Worm (Caenorhabditis elegans) whole organism, mixed stage, embryonic: ENCODE results near the gene mltn-8.

Experiments used
- M03D4.4 ChIP-seq: sonication (generic microtip); optimal IDR thresholded peaks from 2 replicates; lab custom pipeline; 2017; ENCODE audit warnings: mild to moderate bottlenecking, missing genetic modification characterization, missing compliant biosample characterization
- bed-3 ChIP-seq: fragments of 200-800 bp; sonication (Bioruptor generic); optimal IDR thresholded peaks from 3 replicates; lab custom pipeline; 2018; ENCODE audit warnings: mild to moderate bottlenecking, missing genetic modification characterization, moderate library complexity, missing compliant biosample characterization
- blmp-1 ChIP-seq: fragments of 150-350 bp; optimal IDR thresholded peaks from 2 replicates; lab custom pipeline; 2014; ENCODE audit warnings: missing biosample characterization, missing genetic modification characterization
- ceh-39 ChIP-seq: fragments of 150-350 bp; optimal IDR thresholded peaks from 2 replicates; lab custom pipeline; 2014; ENCODE audit warnings: missing biosample characterization, missing genetic modification characterization
- ceh-43 ChIP-seq: fragments of 200-800 bp; sonication (Bioruptor generic); optimal IDR thresholded peaks from 2 replicates; lab custom pipeline; 2018; ENCODE audit warnings: mild to moderate bottlenecking, missing genetic modification characterization, moderate library complexity, missing compliant biosample characterization
- ceh-83 ChIP-seq: fragments of 200-800 bp; sonication (Bioruptor generic); optimal IDR thresholded peaks from 2 replicates; lab custom pipeline; 2018; ENCODE audit warnings: mild to moderate bottlenecking, missing genetic modification characterization, missing compliant biosample characterization
- ces-1 ChIP-seq: fragments of 150-350 bp; optimal IDR thresholded peaks from 2 replicates; lab custom pipeline; 2014; ENCODE audit warnings: missing biosample characterization, missing genetic modification reagents, missing genetic modification characterization
- cnd-1 ChIP-seq: fragments of 200-800 bp; sonication (Bioruptor generic); optimal IDR thresholded peaks from 2 replicates; lab custom pipeline; 2018; ENCODE audit warnings: mild to moderate bottlenecking, missing genetic modification characterization, missing compliant biosample characterization
- drap-1 ChIP-seq: fragments of 200-800 bp; sonication (Bioruptor generic); optimal IDR thresholded peaks from 3 replicates; lab custom pipeline; 2018; ENCODE audit warnings: mild to moderate bottlenecking, missing genetic modification characterization, missing compliant biosample characterization
- elt-1 ChIP-seq: sonication (generic microtip); optimal IDR thresholded peaks from 2 replicates; lab custom pipeline; 2017; ENCODE audit warnings: missing genetic modification characterization, mild to moderate bottlenecking, missing compliant biosample characterization, antibody characterized with exemption, moderate library complexity, borderline replicate concordance; ENCODE audit not compliant: insufficient read depth
- elt-3 ChIP-seq: fragments of 150-350 bp; optimal IDR thresholded peaks from 2 replicates; lab custom pipeline; 2014; ENCODE audit warnings: missing biosample characterization, missing genetic modification characterization
- flh-1 ChIP-seq: fragments of 200-800 bp; sonication (Bioruptor generic); optimal IDR thresholded peaks from 2 replicates; lab custom pipeline; 2018; ENCODE audit warnings: mild to moderate bottlenecking, missing genetic modification characterization, moderate library complexity, missing compliant biosample characterization
- ham-2 ChIP-seq: fragments of 200-800 bp; sonication (Bioruptor generic); optimal IDR thresholded peaks from 2 replicates; lab custom pipeline; 2018; ENCODE audit warnings: mild to moderate bottlenecking, missing genetic modification characterization, missing compliant biosample characterization
- hlh-1 ChIP-seq: fragments of 150-350 bp; optimal IDR thresholded peaks from 2 replicates; lab custom pipeline; 2014; ENCODE audit warnings: missing biosample characterization, missing genetic modification reagents, missing genetic modification characterization
- lin-13 ChIP-seq: fragments of 150-350 bp; optimal IDR thresholded peaks from 2 replicates; lab custom pipeline; 2014; ENCODE audit warnings: missing biosample characterization, missing genetic modification characterization
- lin-32 ChIP-seq: fragments of 200-800 bp; sonication (Bioruptor generic); optimal IDR thresholded peaks from 2 replicates; lab custom pipeline; 2018; ENCODE audit warnings: mild to moderate bottlenecking, missing genetic modification characterization, missing compliant biosample characterization
- lsy-2 ChIP-seq: fragments of 150-350 bp; optimal IDR thresholded peaks from 2 replicates; lab custom pipeline; 2014; ENCODE audit warnings: missing biosample characterization, missing genetic modification characterization
- mab-5 ChIP-seq: fragments of 150-350 bp; optimal IDR thresholded peaks from 2 replicates; lab custom pipeline; 2014; ENCODE audit warnings: missing biosample characterization, missing genetic modification characterization
- mep-1 ChIP-seq: fragments of 150-350 bp; optimal IDR thresholded peaks from 2 replicates; lab custom pipeline; 2017; ENCODE audit warnings: missing biosample characterization, missing genetic modification reagents, missing genetic modification characterization, inconsistent platforms
- mls-2 ChIP-seq: sonication (generic microtip); optimal IDR thresholded peaks from 2 replicates; lab custom pipeline; 2016; ENCODE audit warnings: mild to moderate bottlenecking, missing genetic modification characterization, moderate library complexity, missing compliant biosample characterization
- nhr-12 ChIP-seq: fragments of 150-350 bp; optimal IDR thresholded peaks from 2 replicates; lab custom pipeline; 2014; ENCODE audit warnings: missing biosample characterization, missing genetic modification characterization
- nhr-2 ChIP-seq: fragments of 150-350 bp; optimal IDR thresholded peaks from 2 replicates; lab custom pipeline; 2014; ENCODE audit warnings: missing biosample characterization, missing genetic modification characterization
- nhr-28 ChIP-seq: fragments of 150-350 bp; optimal IDR thresholded peaks from 2 replicates; lab custom pipeline; 2014; ENCODE audit warnings: missing biosample characterization, missing genetic modification characterization
- nhr-76 ChIP-seq: sonication (generic microtip); optimal IDR thresholded peaks from 2 replicates; lab custom pipeline; 2017; ENCODE audit warnings: missing biosample characterization, missing genetic modification characterization
- pha-4 ChIP-seq: fragments of 150-350 bp; optimal IDR thresholded peaks from 2 replicates; lab custom pipeline; 2018; ENCODE audit warnings: missing biosample characterization, missing genetic modification reagents, missing genetic modification characterization
- sem-2 ChIP-seq: fragments of 200-800 bp; sonication (Bioruptor generic); optimal IDR thresholded peaks from 2 replicates; lab custom pipeline; 2018; ENCODE audit warnings: mild to moderate bottlenecking, missing genetic modification characterization, missing compliant biosample characterization
- snpc-4 ChIP-seq: fragments of 150-350 bp; optimal IDR thresholded peaks from 2 replicates; lab custom pipeline; 2014; ENCODE audit warnings: missing biosample characterization, missing genetic modification characterization
- unc-120 ChIP-seq: sonication (generic microtip); optimal IDR thresholded peaks from 2 replicates; lab custom pipeline; 2017; ENCODE audit warnings: missing genetic modification characterization, missing compliant biosample characterization; ENCODE audit not compliant: poor library complexity, severe bottlenecking
- unc-62 ChIP-seq: fragments of 150-350 bp; optimal IDR thresholded peaks from 2 replicates; lab custom pipeline; 2014; ENCODE audit warnings: missing biosample characterization, missing genetic modification reagents, missing genetic modification characterization
- zip-8 ChIP-seq: fragments of 150-350 bp; optimal IDR thresholded peaks from 2 replicates; lab custom pipeline; 2014; ENCODE audit warnings: missing biosample characterization, missing genetic modification characterization
- ztf-11 ChIP-seq: fragments of 150-350 bp; optimal IDR thresholded peaks from 2 replicates; lab custom pipeline; 2014; ENCODE audit warnings: missing biosample characterization, missing genetic modification characterization

Gene mltn-8

DNA sequence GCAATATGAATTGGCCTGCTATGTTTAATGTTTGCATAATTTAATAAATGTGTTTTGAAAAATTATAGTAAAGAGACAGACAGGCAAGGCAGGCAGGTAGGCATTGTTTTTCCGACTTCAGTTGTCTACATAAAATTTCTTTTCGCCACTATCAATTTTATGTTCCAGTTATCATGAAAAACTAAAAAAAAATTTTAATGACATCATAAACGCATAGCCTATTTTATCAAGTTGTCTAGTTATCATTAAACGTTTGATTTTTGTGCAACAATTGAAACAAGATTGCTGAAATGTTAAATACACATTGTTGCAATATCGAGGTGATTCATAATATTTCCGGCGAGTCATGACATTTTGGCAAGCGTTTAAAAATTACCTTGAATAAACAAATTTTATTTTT is 35.0 kb upstream of the mltn-8 start:
- TF ChIP-seq ceh-83 (no peak), lsy-2 (tag; lab: Kevin White, UChicago) (no peak), sem-2 (GFP tag; lab: Kevin White, UChicago) (no peak), unc-120 (tag; lab: Kevin White, UChicago) (no peak), zip-8 (tag; lab: Kevin White, UChicago) (no peak), lin-32 (no peak), mep-1 (tag; lab: Kevin White, UChicago) (no peak), nhr-76 (tag; lab: Kevin White, UChicago) (no peak), ces-1 (no peak), ceh-43 (no peak)

DNA sequence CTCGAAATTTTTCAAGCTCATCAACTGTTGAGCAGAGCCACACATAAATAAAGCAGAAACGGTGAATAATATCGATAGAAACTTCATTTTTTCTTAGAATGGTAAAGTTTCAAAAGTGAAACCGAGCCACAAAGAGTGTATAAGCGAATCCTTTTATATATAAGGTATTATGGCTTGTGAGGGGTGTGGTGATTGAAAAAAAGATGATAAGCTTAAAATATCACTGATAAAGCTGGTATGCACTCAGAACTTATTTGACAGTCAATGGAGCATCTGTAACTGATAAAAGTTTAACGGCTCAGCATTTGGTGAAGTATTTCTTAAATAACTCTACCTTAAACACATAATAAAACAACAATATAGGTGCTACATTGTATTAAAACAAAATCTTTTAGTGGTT is 34.5 kb upstream of the mltn-8 start, which contains the start of gene dod-19:
TSS of gene dod-19 (minus strand) at position 130 of the 400 bp plus-strand sequence.
- no peak for TF ChIP-seq snpc-4 (tag; lab: Kevin White, UChicago)
- TF ChIP-seq lin-13 (tag; lab: Kevin White, UChicago), result no peak
- no peak for TF ChIP-seq elt-3 (tag; lab: Kevin White, UChicago)
- TF ChIP-seq blmp-1, result no peak
- TF ChIP-seq ztf-11 (tag; lab: Kevin White, UChicago), result no peak
- no peak for TF ChIP-seq nhr-28 (tag; lab: Kevin White, UChicago)
- no peak for TF ChIP-seq mls-2 (tag; lab: Kevin White, UChicago)
- TF ChIP-seq mep-1 (tag; lab: Kevin White, UChicago), result no peak
- no peak for TF ChIP-seq ham-2 (GFP tag; lab: Kevin White, UChicago)
- no peak for TF ChIP-seq ces-1
- TF ChIP-seq M03D4.4 (tag; lab: Kevin White, UChicago), result no peak

- TF ChIP-seq mab-5 (tag; lab: Kevin White, UChicago) (no peak), nhr-12 (tag; lab: Kevin White, UChicago) (no peak), mls-2 (tag; lab: Kevin White, UChicago) (no peak), ceh-43 (no peak)
- TF ChIP-seq, all 35 proteins: peak for 0
These were observed 32.7 kb upstream of the mltn-8 start for ce11 chrV:412820-413219.

- TF ChIP-seq elt-1 (no peak), mep-1 (tag; lab: Kevin White, UChicago) (no peak), lin-13 (tag; lab: Kevin White, UChicago) (no peak)
- TF ChIP-seq, all 35 proteins: peak for 0
These were observed 24.2 kb upstream of the mltn-8 start, which contains the start of gene nhr-252 for ce11 chrV:404210-404669. Gene nhr-252, plus strand, starts transcription at chrV:404619.

DNA sequence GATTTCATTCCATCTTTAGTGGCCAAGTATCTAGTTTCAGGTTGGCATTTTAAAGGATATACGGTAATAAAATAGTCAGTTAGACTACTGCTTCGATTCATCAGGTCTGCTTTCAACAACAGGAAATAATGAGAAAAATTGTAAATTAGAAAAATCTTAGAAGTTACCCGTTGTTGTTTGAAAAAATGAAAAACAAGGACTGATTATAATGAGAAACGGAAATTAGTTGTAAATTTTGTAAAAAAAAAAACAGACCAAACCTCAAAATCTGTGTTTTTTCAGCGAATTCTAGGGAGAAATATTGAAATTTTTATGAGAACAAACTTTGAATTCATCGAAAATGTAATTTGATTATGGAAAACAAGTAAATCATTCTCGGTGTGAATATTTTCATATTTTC is 22.9 kb upstream of the mltn-8 start, which contains the start of gene srh-62:
TSS of gene srh-62 (minus strand) at position 101 of the 400 bp plus-strand sequence.
- no peak for TF ChIP-seq unc-62 (GFP tag; lab: Kevin White, UChicago)
- no peak for TF ChIP-seq elt-3 (tag; lab: Kevin White, UChicago)
- TF ChIP-seq ceh-39 (tag; lab: Kevin White, UChicago), result no peak
- TF ChIP-seq mab-5 (tag; lab: Kevin White, UChicago), result no peak

DNA sequence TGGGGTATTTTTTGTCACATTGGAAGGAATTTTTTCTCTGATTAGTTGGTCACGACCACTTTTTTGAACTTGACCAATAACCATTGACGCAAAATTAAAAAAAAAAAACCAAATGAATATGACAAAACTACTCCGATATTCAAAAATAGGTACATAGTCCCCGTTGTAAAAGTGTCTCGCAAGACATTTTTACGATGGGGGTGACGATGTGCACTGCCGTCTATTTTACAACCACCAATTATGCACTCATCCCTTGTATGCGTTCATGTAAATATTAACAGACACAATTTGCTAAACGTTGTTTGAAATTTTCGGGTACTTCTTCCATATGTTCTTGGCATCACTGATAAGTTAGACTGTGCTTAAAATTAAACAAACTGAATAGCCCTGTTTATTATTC is 19.6 kb upstream of the mltn-8 start, which contains the start of gene scl-27:
TSS of gene scl-27 (plus strand) at position 301 of the 400 bp plus-strand sequence.
- no peak for TF ChIP-seq nhr-76 (tag; lab: Kevin White, UChicago)
- TF ChIP-seq ztf-11 (tag; lab: Kevin White, UChicago), result no peak
- no peak for TF ChIP-seq ham-2 (GFP tag; lab: Kevin White, UChicago)
- no peak for TF ChIP-seq drap-1
- TF ChIP-seq hlh-1, result no peak
- no peak for TF ChIP-seq ces-1
- no peak for TF ChIP-seq ceh-39 (tag; lab: Kevin White, UChicago)
- no peak for TF ChIP-seq ceh-83
- TF ChIP-seq flh-1 (GFP tag; lab: Kevin White, UChicago), result no peak
- no peak for TF ChIP-seq cnd-1 (tag; lab: Kevin White, UChicago)
- no peak for TF ChIP-seq nhr-2
- TF ChIP-seq sem-2 (GFP tag; lab: Kevin White, UChicago), result no peak
- no peak for TF ChIP-seq pha-4 (tag; lab: Kevin White, UChicago)
- no peak for TF ChIP-seq bed-3 (GFP tag; lab: Kevin White, UChicago)
- TF ChIP-seq elt-1, result no peak
- TF ChIP-seq mab-5 (tag; lab: Kevin White, UChicago), result no peak
- no peak for TF ChIP-seq lin-13 (tag; lab: Kevin White, UChicago)
- no peak for TF ChIP-seq ceh-43
- TF ChIP-seq, all 35 proteins: peak for 0
